Worm (Caenorhabditis elegans) whole organism, L1 larva: Measurements from ENCODE around the gene odr-1.

Experiments
- C16A3.4 ChIP-seq: fragments of 150-350 bp; optimal IDR thresholded peaks from 2 replicates; lab custom pipeline; 2014; ENCODE audit warnings: missing biosample characterization, missing genetic modification characterization
- C34B4.2 ChIP-seq: sonication (generic microtip); optimal IDR thresholded peaks from 2 replicates; lab custom pipeline; 2017; ENCODE audit warnings: mild to moderate bottlenecking, missing genetic modification characterization, missing compliant biosample characterization
- F16B12.6 ChIP-seq: fragments of 150-350 bp; optimal IDR thresholded peaks from 2 replicates; lab custom pipeline; 2014; ENCODE audit warnings: missing biosample characterization, missing genetic modification characterization
- aly-2 ChIP-seq: fragments of 150-350 bp; optimal IDR thresholded peaks from 2 replicates; lab custom pipeline; 2014; ENCODE audit warnings: missing biosample characterization, missing genetic modification characterization
- ceh-63 ChIP-seq: fragments of 200-800 bp; sonication (Bioruptor generic); optimal IDR thresholded peaks from 2 replicates; lab custom pipeline; 2018; ENCODE audit warnings: mild to moderate bottlenecking, missing genetic modification characterization, missing compliant biosample characterization
- ceh-8 ChIP-seq: fragments of 200-800 bp; sonication (Bioruptor generic); optimal IDR thresholded peaks from 2 replicates; lab custom pipeline; 2018; ENCODE audit warnings: mild to moderate bottlenecking, missing genetic modification characterization, moderate library complexity, missing compliant biosample characterization
- ceh-82 ChIP-seq, 3 experiments: fragments of 150-350 bp in 1 of 3; sonication (generic microtip) in 2 of 3; optimal IDR thresholded peaks; 2 replicates each; lab custom pipeline; 2014 to 2017; ENCODE audit warnings: missing biosample characterization in 3 of 3, missing genetic modification characterization in 3 of 3
- ceh-88 ChIP-seq: fragments of 200-800 bp; sonication (Bioruptor generic); IDR thresholded peaks from 2 replicates; pipeline ENCODE4 v1.3.6; 2022; ENCODE audit warnings: missing genetic modification characterization, missing compliant biosample characterization
- efl-3 ChIP-seq: fragments of 200-800 bp; sonication (Bioruptor generic); optimal IDR thresholded peaks from 2 replicates; lab custom pipeline; 2018; ENCODE audit warnings: mild to moderate bottlenecking, missing genetic modification characterization, missing compliant biosample characterization
- egl-27 ChIP-seq, 2 experiments: fragments of 150-350 bp in 1 of 2; sonication (generic microtip); optimal IDR thresholded peaks; 3 replicates each; lab custom pipeline; 2017 to 2018; ENCODE audit warnings: missing biosample characterization in 2 of 2, missing genetic modification characterization in 2 of 2, missing genetic modification reagents in 2 of 2
- elt-2 ChIP-seq: sonication (generic microtip); optimal IDR thresholded peaks from 2 replicates; lab custom pipeline; 2016; ENCODE audit warnings: missing genetic modification characterization, mild to moderate bottlenecking, inconsistent platforms, missing compliant biosample characterization, missing genetic modification reagents
- elt-3 ChIP-seq, 6 experiments: fragments of 150-350 bp in 1 of 6; sonication (generic microtip); optimal IDR thresholded peaks; 2 replicates each; lab custom pipeline; 2017 to 2018; ENCODE audit warnings: missing biosample characterization in 6 of 6, missing genetic modification characterization in 6 of 6, inconsistent platforms in 1 of 6
- ets-5 ChIP-seq: fragments of 200-800 bp; sonication (Bioruptor generic); IDR thresholded peaks from 2 replicates; pipeline ENCODE4 v1.3.6; 2022; ENCODE audit warnings: missing genetic modification characterization, missing compliant biosample characterization
- fkh-10 ChIP-seq: sonication (generic microtip); optimal IDR thresholded peaks from 2 replicates; lab custom pipeline; 2017; ENCODE audit warnings: missing biosample characterization, missing genetic modification reagents, missing genetic modification characterization
- fkh-4 ChIP-seq: sonication (generic microtip); optimal IDR thresholded peaks from 2 replicates; lab custom pipeline; 2016; ENCODE audit warnings: missing compliant biosample characterization, missing genetic modification characterization, borderline replicate concordance
- fkh-8 ChIP-seq: sonication (generic microtip); optimal IDR thresholded peaks from 2 replicates; lab custom pipeline; 2016; ENCODE audit warnings: mild to moderate bottlenecking, missing genetic modification characterization, missing compliant biosample characterization
- hlh-17 ChIP-seq: fragments of 200-800 bp; sonication (Bioruptor generic); optimal IDR thresholded peaks from 2 replicates; lab custom pipeline; 2018; ENCODE audit warnings: missing genetic modification characterization, mild to moderate bottlenecking, missing compliant biosample characterization, moderate library complexity, borderline replicate concordance
- hlh-4 ChIP-seq: sonication (generic microtip); optimal IDR thresholded peaks from 2 replicates; lab custom pipeline; 2016; ENCODE audit warnings: mild to moderate bottlenecking, missing genetic modification characterization, missing compliant biosample characterization
- irx-1 ChIP-seq: sonication (generic microtip); optimal IDR thresholded peaks from 2 replicates; lab custom pipeline; 2016; ENCODE audit warnings: missing genetic modification characterization, missing compliant biosample characterization
- isw-1 ChIP-seq: fragments of 200-800 bp; sonication (Bioruptor generic); IDR thresholded peaks from 2 replicates; pipeline ENCODE4 v1.3.6; 2022; ENCODE audit warnings: missing genetic modification characterization, missing compliant biosample characterization
- jun-1 ChIP-seq: fragments of 150-350 bp; optimal IDR thresholded peaks from 2 replicates; lab custom pipeline; 2014; ENCODE audit warnings: missing biosample characterization, missing genetic modification reagents, missing genetic modification characterization
- lin-13 ChIP-seq: fragments of 150-350 bp; optimal IDR thresholded peaks from 2 replicates; lab custom pipeline; 2014; ENCODE audit warnings: missing biosample characterization, missing genetic modification reagents, missing genetic modification characterization
- lin-14 ChIP-seq: fragments of 200-800 bp; sonication (Bioruptor generic); optimal IDR thresholded peaks from 2 replicates; lab custom pipeline; 2018; ENCODE audit warnings: mild to moderate bottlenecking, missing genetic modification characterization, moderate library complexity, missing compliant biosample characterization
- lin-39 ChIP-seq: fragments of 150-350 bp; optimal IDR thresholded peaks from 2 replicates; lab custom pipeline; 2014; ENCODE audit warnings: missing biosample characterization, missing genetic modification reagents, missing genetic modification characterization
- lir-3 ChIP-seq: sonication (generic microtip); optimal IDR thresholded peaks from 2 replicates; lab custom pipeline; 2016; ENCODE audit warnings: mild to moderate bottlenecking, missing genetic modification characterization, moderate library complexity, missing compliant biosample characterization; ENCODE audit not compliant: poor library complexity
- lsy-2 ChIP-seq, 2 experiments: fragments of 150-350 bp; optimal IDR thresholded peaks; 2 replicates each; lab custom pipeline; 2014; ENCODE audit warnings: missing biosample characterization in 2 of 2, missing genetic modification characterization in 2 of 2
- mab-9 ChIP-seq: fragments of 200-800 bp; sonication (Bioruptor generic); IDR thresholded peaks from 2 replicates; pipeline ENCODE4 v1.3.6; 2022; ENCODE audit warnings: missing genetic modification reagents, missing genetic modification characterization, missing compliant biosample characterization
- mep-1 ChIP-seq: fragments of 150-350 bp; optimal IDR thresholded peaks from 2 replicates; lab custom pipeline; 2014; ENCODE audit warnings: missing biosample characterization, missing genetic modification characterization
- nhr-47 ChIP-seq: sonication (generic microtip); optimal IDR thresholded peaks from 2 replicates; lab custom pipeline; 2016; ENCODE audit warnings: mild to moderate bottlenecking, missing genetic modification characterization, moderate library complexity, missing compliant biosample characterization
- nhr-85 ChIP-seq: sonication (generic microtip); peaks from one replicate; lab custom pipeline; 2016; ENCODE audit warnings: missing genetic modification characterization, inconsistent platforms, missing compliant biosample characterization
- nhr-90 ChIP-seq: sonication (generic microtip); optimal IDR thresholded peaks from 2 replicates; lab custom pipeline; 2016; ENCODE audit warnings: mild to moderate bottlenecking, missing genetic modification characterization, missing compliant biosample characterization; ENCODE audit not compliant: poor library complexity
- pag-3 ChIP-seq: sonication (generic microtip); optimal IDR thresholded peaks from 2 replicates; lab custom pipeline; 2017; ENCODE audit warnings: missing genetic modification characterization, mild to moderate bottlenecking, missing compliant biosample characterization, antibody characterized with exemption, borderline replicate concordance; ENCODE audit not compliant: insufficient read depth
- pqm-1 ChIP-seq: sonication (generic microtip); optimal IDR thresholded peaks from 3 replicates; lab custom pipeline; 2017; ENCODE audit warnings: missing biosample characterization, missing genetic modification characterization
- rnt-1 ChIP-seq: sonication (generic microtip); optimal IDR thresholded peaks from 2 replicates; lab custom pipeline; 2016; ENCODE audit warnings: mild to moderate bottlenecking, missing genetic modification characterization, moderate library complexity, missing compliant biosample characterization
- snpc-4 ChIP-seq: fragments of 150-350 bp; optimal IDR thresholded peaks from 2 replicates; lab custom pipeline; 2014; ENCODE audit warnings: missing biosample characterization, missing genetic modification characterization
- snu-23 ChIP-seq: sonication (generic microtip); optimal IDR thresholded peaks from 2 replicates; lab custom pipeline; 2016; ENCODE audit warnings: missing genetic modification characterization, missing compliant biosample characterization
- sptf-1 ChIP-seq: fragments of 150-350 bp; optimal IDR thresholded peaks from 2 replicates; lab custom pipeline; 2014; ENCODE audit warnings: missing biosample characterization, missing genetic modification characterization
- sup-37 ChIP-seq: fragments of 200-800 bp; sonication (Bioruptor generic); optimal IDR thresholded peaks from 2 replicates; lab custom pipeline; 2018; ENCODE audit warnings: mild to moderate bottlenecking, missing genetic modification characterization, missing compliant biosample characterization
- swsn-7 ChIP-seq: sonication (generic microtip); optimal IDR thresholded peaks from 2 replicates; lab custom pipeline; 2016; ENCODE audit warnings: missing genetic modification characterization, missing compliant biosample characterization
- tbx-2 ChIP-seq: sonication (generic microtip); optimal IDR thresholded peaks from 2 replicates; lab custom pipeline; 2016; ENCODE audit warnings: missing genetic modification characterization, missing compliant biosample characterization
- unc-30 ChIP-seq: sonication (generic microtip); optimal IDR thresholded peaks from 2 replicates; lab custom pipeline; 2017; ENCODE audit warnings: missing biosample characterization, missing genetic modification characterization
- unc-86 ChIP-seq: sonication (generic microtip); optimal IDR thresholded peaks from 2 replicates; lab custom pipeline; 2016; ENCODE audit warnings: missing genetic modification characterization, missing compliant biosample characterization
- unc-98 ChIP-seq: fragments of 200-800 bp; sonication (Bioruptor generic); IDR thresholded peaks from 2 replicates; pipeline ENCODE4 v1.3.6; 2022; ENCODE audit warnings: missing genetic modification characterization, missing compliant biosample characterization
- xbp-1 ChIP-seq: sonication (generic microtip); optimal IDR thresholded peaks from 2 replicates; lab custom pipeline; 2016; ENCODE audit warnings: missing genetic modification characterization, missing compliant biosample characterization
- zag-1 ChIP-seq: fragments of 150-350 bp; optimal IDR thresholded peaks from 2 replicates; lab custom pipeline; 2014; ENCODE audit warnings: missing biosample characterization, missing genetic modification characterization
- zip-4 ChIP-seq: fragments of 200-800 bp; sonication (Bioruptor generic); optimal IDR thresholded peaks from 2 replicates; lab custom pipeline; 2018; ENCODE audit warnings: mild to moderate bottlenecking, missing genetic modification characterization, moderate library complexity, missing compliant biosample characterization
- ztf-4 ChIP-seq: fragments of 150-350 bp; optimal IDR thresholded peaks from 2 replicates; lab custom pipeline; 2014; ENCODE audit warnings: missing biosample characterization, missing genetic modification characterization

odr-1 gene

DNA sequence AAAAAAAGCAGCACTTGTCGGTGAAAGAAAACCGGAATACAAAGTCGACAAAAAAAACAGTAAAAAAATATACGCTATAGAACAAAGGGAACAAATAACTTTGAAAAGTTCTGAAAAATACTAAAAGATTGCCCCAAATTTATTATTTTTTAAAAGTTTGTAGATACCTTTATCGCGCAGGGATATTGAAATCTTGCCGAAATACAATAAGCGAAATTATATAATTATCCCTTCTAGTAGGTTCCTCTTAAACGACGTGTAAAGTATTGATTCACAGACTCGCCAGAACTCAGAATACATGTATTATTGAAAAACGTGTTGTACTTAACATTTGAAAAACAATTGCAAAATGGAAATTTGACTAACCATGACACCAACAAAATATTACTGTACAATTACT lies 36.4 kb downstream of the odr-1 start (continued):
- TF ChIP-seq isw-1 (GFP tag; lab: Robert Waterston, UW) (peak; percentile 64), aly-2 (tag; lab: Kevin White, UChicago) (peak; percentile 88), unc-30 (tag; lab: Kevin White, UChicago) (no peak), egl-27 (tag; optimal IDR thresholded peaks at IDR 0.05; lab: Kevin White, UChicago) (peak; percentile 12), elt-3 (tag; optimal IDR thresholded peaks at IDR 0.05; lab: Kevin White, UChicago) (peak in 3 of 6 experiments; percentile 13 to 95 (median 70)), unc-86 (tag; lab: Kevin White, UChicago) (peak; percentile 75), mab-9 (GFP tag; lab: Robert Waterston, UW) (peak; percentile 83), sptf-1 (no peak), xbp-1 (tag; lab: Kevin White, UChicago) (peak; percentile 89), lsy-2 (tag; optimal IDR thresholded peaks at IDR 0.05; lab: Kevin White, UChicago) (peak; percentile 88), fkh-10 (GFP tag; lab: Kevin White, UChicago) (peak; percentile 95), ceh-63 (no peak), lin-14 (GFP tag; lab: Kevin White, UChicago) (peak; percentile 88), fkh-8 (tag; lab: Kevin White, UChicago) (peak; percentile 82), lin-39 (tag; lab: Kevin White, UChicago) (peak; percentile 96), nhr-85 (tag; lab: Kevin White, UChicago) (peak; percentile 93), C34B4.2 (tag; lab: Kevin White, UChicago) (no peak), efl-3 (GFP tag; lab: Kevin White, UChicago) (peak; percentile 63), lin-13 (peak; percentile 77), C16A3.4 (tag; lab: Kevin White, UChicago) (peak; percentile 97), sup-37 (GFP tag; lab: Kevin White, UChicago) (peak; percentile 35), ets-5 (GFP tag; lab: Robert Waterston, UW) (no peak), ceh-8 (GFP tag; lab: Kevin White, UChicago) (peak; percentile 97), jun-1 (tag; lab: Kevin White, UChicago) (peak; percentile 93), nhr-90 (tag; lab: Kevin White, UChicago) (peak; percentile 95), tbx-2 (peak; percentile 91), elt-2 (tag; lab: Kevin White, UChicago) (peak; percentile 79), pqm-1 (tag; lab: Kevin White, UChicago) (peak; percentile 79), ceh-88 (GFP tag; lab: Robert Waterston, UW) (peak; percentile 80), irx-1 (tag; lab: Kevin White, UChicago) (peak; percentile 95), ztf-4 (tag; lab: Kevin White, UChicago) (peak; percentile 90), zip-4 (GFP tag; lab: Kevin White, UChicago) (peak; percentile 91), hlh-17 (GFP tag; lab: Kevin White, UChicago) (no peak), nhr-47 (tag; lab: Kevin White, UChicago) (peak; percentile 97), mep-1 (tag; lab: Kevin White, UChicago) (peak; percentile 94), lir-3 (peak; percentile 81), snpc-4 (tag; lab: Kevin White, UChicago) (peak; percentile 81), pag-3 (tag; lab: Kevin White, UChicago) (no peak), unc-98 (0 out of 2 replicates have a peak, but pooled peaks have one; percentile 51), fkh-4 (peak; percentile 72), zag-1 (peak; percentile 59), rnt-1 (peak; percentile 24), swsn-7 (tag; lab: Kevin White, UChicago) (peak; percentile 89), snu-23 (GFP tag; lab: Kevin White, UChicago) (peak; percentile 97), ceh-82 (tag; optimal IDR thresholded peaks at IDR 0.05; lab: Kevin White, UChicago) (peak; percentile 90 to 96 (median 94)), F16B12.6 (no peak), hlh-4 (no peak)
